Worm (Caenorhabditis elegans) whole organism, late embryonic: ENCODE data around the gene B0303.4.

Experiments
- C08G9.2 ChIP-seq: sonication (generic microtip); optimal IDR thresholded peaks from 2 replicates; lab custom pipeline; 2016; ENCODE audit warnings: mild to moderate bottlenecking, missing genetic modification characterization, moderate library complexity, missing compliant biosample characterization
- F13H6.1 ChIP-seq: sonication (generic microtip); optimal IDR thresholded peaks from 2 replicates; lab custom pipeline; 2016; ENCODE audit warnings: missing genetic modification characterization, missing compliant biosample characterization
- K02D7.2 ChIP-seq: sonication (generic microtip); optimal IDR thresholded peaks from 2 replicates; lab custom pipeline; 2017; ENCODE audit warnings: mild to moderate bottlenecking, missing genetic modification characterization, missing compliant biosample characterization
- K09A11.1 ChIP-seq: sonication (generic microtip); optimal IDR thresholded peaks from 2 replicates; lab custom pipeline; 2017; ENCODE audit warnings: antibody characterized with exemption, mild to moderate bottlenecking, missing genetic modification characterization, missing compliant biosample characterization; ENCODE audit not compliant: insufficient read depth
- T23F11.4 ChIP-seq: fragments of 200-800 bp; sonication (Bioruptor generic); optimal IDR thresholded peaks from 2 replicates; lab custom pipeline; 2018; ENCODE audit warnings: mild to moderate bottlenecking, missing genetic modification characterization, missing compliant biosample characterization
- ama-1 ChIP-seq: fragments of 150-350 bp; optimal IDR thresholded peaks from 2 replicates; lab custom pipeline; 2014
- ceh-14 ChIP-seq: sonication (generic microtip); optimal IDR thresholded peaks from 2 replicates; lab custom pipeline; 2016; ENCODE audit warnings: missing genotype, missing genetic modification characterization, missing compliant biosample characterization
- ceh-18 ChIP-seq: sonication (generic microtip); optimal IDR thresholded peaks from 2 replicates; lab custom pipeline; 2016; ENCODE audit warnings: missing genetic modification characterization, missing compliant biosample characterization
- ceh-19 ChIP-seq: fragments of 200-800 bp; sonication (Bioruptor generic); optimal IDR thresholded peaks from 2 replicates; lab custom pipeline; 2018; ENCODE audit warnings: mild to moderate bottlenecking, missing genetic modification characterization, missing compliant biosample characterization
- ceh-22 ChIP-seq: sonication (generic microtip); optimal IDR thresholded peaks from 2 replicates; lab custom pipeline; 2017; ENCODE audit warnings: missing biosample characterization, missing genetic modification characterization
- ceh-24 ChIP-seq: sonication (generic microtip); optimal IDR thresholded peaks from 2 replicates; lab custom pipeline; 2016; ENCODE audit warnings: mild to moderate bottlenecking, missing genetic modification characterization, missing compliant biosample characterization
- ceh-30 ChIP-seq: fragments of 150-350 bp; optimal IDR thresholded peaks from 2 replicates; lab custom pipeline; 2014; ENCODE audit warnings: missing biosample characterization, missing genetic modification characterization
- ceh-31 ChIP-seq: sonication (generic microtip); optimal IDR thresholded peaks from 2 replicates; lab custom pipeline; 2016; ENCODE audit warnings: missing genetic modification characterization, missing compliant biosample characterization
- ceh-34 ChIP-seq: sonication (generic microtip); optimal IDR thresholded peaks from 2 replicates; lab custom pipeline; 2016; ENCODE audit warnings: mild to moderate bottlenecking, missing genetic modification characterization, missing compliant biosample characterization
- ceh-45 ChIP-seq: fragments of 200-800 bp; sonication (Bioruptor generic); IDR thresholded peaks from 2 replicates; pipeline ENCODE4 v1.3.6; 2022; ENCODE audit warnings: missing genetic modification reagents, missing genetic modification characterization, missing compliant biosample characterization
- ceh-48 ChIP-seq: sonication (generic microtip); optimal IDR thresholded peaks from 2 replicates; lab custom pipeline; 2016; ENCODE audit warnings: missing genetic modification characterization, inconsistent platforms, missing compliant biosample characterization
- ceh-6 ChIP-seq: fragments of 200-800 bp; sonication (Bioruptor generic); optimal IDR thresholded peaks from 2 replicates; lab custom pipeline; 2018; ENCODE audit warnings: mild to moderate bottlenecking, missing genetic modification characterization, missing compliant biosample characterization
- ceh-9 ChIP-seq: sonication (generic microtip); optimal IDR thresholded peaks from 2 replicates; lab custom pipeline; 2016; ENCODE audit warnings: mild to moderate bottlenecking, missing genetic modification characterization, inconsistent platforms, missing compliant biosample characterization
- che-1 ChIP-seq: sonication (generic microtip); optimal IDR thresholded peaks from 2 replicates; lab custom pipeline; 2016; ENCODE audit warnings: mild to moderate bottlenecking, missing genetic modification characterization, missing compliant biosample characterization
- dve-1 ChIP-seq: sonication (generic microtip); optimal IDR thresholded peaks from 2 replicates; lab custom pipeline; 2017; ENCODE audit warnings: antibody characterized with exemption, mild to moderate bottlenecking, missing genetic modification characterization, missing compliant biosample characterization
- elt-2 ChIP-seq: sonication (generic microtip); optimal IDR thresholded peaks from 2 replicates; lab custom pipeline; 2016; ENCODE audit warnings: missing genetic modification reagents, missing genetic modification characterization, missing compliant biosample characterization
- elt-4 ChIP-seq: sonication (generic microtip); optimal IDR thresholded peaks from 2 replicates; lab custom pipeline; 2016; ENCODE audit warnings: missing genetic modification characterization, missing compliant biosample characterization
- fax-1 ChIP-seq: sonication (generic microtip); optimal IDR thresholded peaks from 2 replicates; lab custom pipeline; 2016; ENCODE audit warnings: missing genotype, missing genetic modification characterization, missing compliant biosample characterization
- fkh-10 ChIP-seq: fragments of 150-350 bp; optimal IDR thresholded peaks from 2 replicates; lab custom pipeline; 2014; ENCODE audit warnings: missing biosample characterization, missing genetic modification reagents, missing genetic modification characterization
- hlh-13 ChIP-seq: fragments of 200-800 bp; sonication (Bioruptor generic); optimal IDR thresholded peaks from 2 replicates; lab custom pipeline; 2018; ENCODE audit warnings: mild to moderate bottlenecking, missing genetic modification characterization, missing compliant biosample characterization
- hlh-15 ChIP-seq: sonication (generic microtip); optimal IDR thresholded peaks from 2 replicates; lab custom pipeline; 2016; ENCODE audit warnings: missing genetic modification characterization, missing compliant biosample characterization
- hlh-30 ChIP-seq: sonication (generic microtip); optimal IDR thresholded peaks from 2 replicates; lab custom pipeline; 2017; ENCODE audit warnings: antibody characterized with exemption, missing genetic modification characterization, missing compliant biosample characterization; ENCODE audit not compliant: insufficient read depth
- hlh-6 ChIP-seq: sonication (generic microtip); optimal IDR thresholded peaks from 2 replicates; lab custom pipeline; 2016; ENCODE audit warnings: missing genotype, missing genetic modification characterization, missing compliant biosample characterization
- hlh-8 ChIP-seq: sonication (generic microtip); optimal IDR thresholded peaks from 2 replicates; lab custom pipeline; 2016; ENCODE audit warnings: missing genotype, missing genetic modification characterization, missing compliant biosample characterization
- nfya-1 ChIP-seq: sonication (generic microtip); optimal IDR thresholded peaks from 2 replicates; lab custom pipeline; 2017; ENCODE audit warnings: missing genetic modification characterization, mild to moderate bottlenecking, missing compliant biosample characterization, antibody characterized with exemption, moderate library complexity
- nhr-11 ChIP-seq: fragments of 150-350 bp; optimal IDR thresholded peaks from 2 replicates; lab custom pipeline; 2014; ENCODE audit warnings: missing biosample characterization, missing genetic modification characterization
- nhr-232 ChIP-seq: sonication (generic microtip); optimal IDR thresholded peaks from 2 replicates; lab custom pipeline; 2016; ENCODE audit warnings: missing genetic modification characterization, missing compliant biosample characterization
- npax-4 ChIP-seq: sonication (generic microtip); optimal IDR thresholded peaks from 2 replicates; lab custom pipeline; 2016; ENCODE audit warnings: missing genetic modification characterization, missing compliant biosample characterization
- odd-2 ChIP-seq: sonication (generic microtip); optimal IDR thresholded peaks from 2 replicates; lab custom pipeline; 2017; ENCODE audit warnings: antibody characterized with exemption, mild to moderate bottlenecking, missing genetic modification characterization, missing compliant biosample characterization
- pax-1 ChIP-seq: fragments of 150-350 bp; optimal IDR thresholded peaks from 2 replicates; lab custom pipeline; 2014; ENCODE audit warnings: missing biosample characterization, missing genetic modification characterization
- pha-2 ChIP-seq: sonication (generic microtip); optimal IDR thresholded peaks from 2 replicates; lab custom pipeline; 2017; ENCODE audit warnings: mild to moderate bottlenecking, missing genetic modification characterization, missing compliant biosample characterization
- pha-4 ChIP-seq: fragments of 150-350 bp; optimal IDR thresholded peaks from 2 replicates; lab custom pipeline; 2018; ENCODE audit warnings: missing biosample characterization, missing genetic modification reagents, missing genetic modification characterization
- pqm-1 ChIP-seq: sonication (generic microtip); optimal IDR thresholded peaks from 2 replicates; lab custom pipeline; 2016; ENCODE audit warnings: missing genetic modification characterization, missing compliant biosample characterization
- pros-1 ChIP-seq: fragments of 150-350 bp; optimal IDR thresholded peaks from 2 replicates; lab custom pipeline; 2014; ENCODE audit warnings: missing biosample characterization, missing genetic modification reagents, missing genetic modification characterization
- sox-2 ChIP-seq: fragments of 200-800 bp; sonication (Bioruptor generic); IDR thresholded peaks from 2 replicates; pipeline ENCODE4 v1.3.6; 2022; ENCODE audit warnings: missing genetic modification reagents, missing genetic modification characterization, missing compliant biosample characterization
- syd-9 ChIP-seq: sonication (generic microtip); optimal IDR thresholded peaks from 2 replicates; lab custom pipeline; 2016; ENCODE audit warnings: mild to moderate bottlenecking, missing genetic modification characterization, moderate library complexity, missing compliant biosample characterization
- tbx-2 ChIP-seq: sonication (generic microtip); optimal IDR thresholded peaks from 2 replicates; lab custom pipeline; 2016; ENCODE audit warnings: missing genetic modification characterization, missing compliant biosample characterization
- ttx-3 ChIP-seq: sonication (generic microtip); optimal IDR thresholded peaks from 2 replicates; lab custom pipeline; 2016; ENCODE audit warnings: missing genetic modification reagents, missing genetic modification characterization, missing compliant biosample characterization
- unc-3 ChIP-seq, 2 experiments: fragments of 200-800 bp in 1 of 2; sonication (Bioruptor generic) in 1 of 2; sonication (generic microtip) in 1 of 2; conservative IDR thresholded peaks in 1 of 2; optimal IDR thresholded peaks in 1 of 2; 2 replicates each; pipeline versions ENCODE4 v1.3.6 to Lab custom; 2016 to 2022; ENCODE audit warnings: missing compliant biosample characterization in 2 of 2, missing genetic modification characterization in 2 of 2, missing genetic modification reagents in 1 of 2
- unc-55 ChIP-seq: sonication (generic microtip); optimal IDR thresholded peaks from 2 replicates; lab custom pipeline; 2017; ENCODE audit warnings: missing biosample characterization, missing genetic modification reagents, missing genetic modification characterization
- unc-86 ChIP-seq: sonication (generic microtip); optimal IDR thresholded peaks from 2 replicates; lab custom pipeline; 2016; ENCODE audit warnings: missing genetic modification characterization, missing compliant biosample characterization
- ztf-16 ChIP-seq: sonication (generic microtip); optimal IDR thresholded peaks from 2 replicates; lab custom pipeline; 2017; ENCODE audit warnings: missing genetic modification characterization, missing compliant biosample characterization

The B0303.4 gene

DNA sequence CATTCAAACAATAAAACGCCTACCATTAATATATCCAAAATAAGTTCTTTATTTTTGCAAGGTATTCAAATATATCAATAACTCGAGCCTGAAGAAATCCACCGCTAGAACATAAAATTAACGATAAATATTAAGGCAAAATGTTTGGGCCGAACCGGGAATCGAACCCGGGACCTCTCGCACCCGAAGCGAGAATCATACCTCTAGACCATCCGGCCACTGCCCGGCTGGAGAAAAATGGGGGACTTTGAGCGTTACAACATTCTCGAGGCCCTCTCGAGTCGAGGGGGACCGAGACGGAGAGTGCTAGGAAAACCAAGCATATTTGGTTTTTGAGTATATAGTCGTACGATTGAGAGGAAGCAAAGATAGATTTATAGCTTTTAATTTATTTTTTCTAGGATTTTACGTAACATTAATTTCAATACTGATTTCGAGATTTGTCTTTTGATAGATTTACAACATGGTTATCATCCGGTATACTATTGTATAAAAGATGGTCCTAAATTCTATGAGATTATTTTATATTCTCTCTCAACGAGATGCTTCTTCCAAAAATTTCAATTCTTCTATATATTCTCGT, 39.3 kb upstream of the B0303.4 start, which contains the start of gene flp-23 (continued):
- no peak for TF ChIP-seq hlh-30 (tag; lab: Kevin White, UChicago)
- TF ChIP-seq ceh-18 (tag; lab: Kevin White, UChicago) = peak; percentile 39
- peak; percentile 53 for TF ChIP-seq sox-2 (GFP tag; lab: Robert Waterston, UW)
- peak; percentile 60 for TF ChIP-seq npax-4 (tag; lab: Kevin White, UChicago)
- no peak for TF ChIP-seq odd-2 (tag; lab: Kevin White, UChicago)
- TF ChIP-seq ceh-45 = no peak
- TF ChIP-seq ztf-16 (tag; lab: Kevin White, UChicago) = peak; percentile 53
- peak; percentile 34 for TF ChIP-seq ceh-9 (tag; lab: Kevin White, UChicago)
- no peak for TF ChIP-seq elt-4
- no peak for TF ChIP-seq F13H6.1 (tag; lab: Kevin White, UChicago)
- peak; percentile 42 for TF ChIP-seq K02D7.2 (tag; lab: Kevin White, UChicago)
- TF ChIP-seq ceh-14 (tag; lab: Kevin White, UChicago) = peak; percentile 41
- TF ChIP-seq ceh-24 (tag; lab: Kevin White, UChicago) = peak; percentile 10
- TF ChIP-seq hlh-13 (GFP tag; lab: Kevin White, UChicago) = no peak
- TF ChIP-seq ceh-48 (tag; lab: Kevin White, UChicago) = peak; percentile 60
- no peak for TF ChIP-seq pax-1
- peak; percentile 55 for TF ChIP-seq nfya-1 (tag; lab: Kevin White, UChicago)
- no peak for TF ChIP-seq pha-4
- TF ChIP-seq elt-2 = peak; percentile 63
- TF ChIP-seq hlh-15 (tag; lab: Kevin White, UChicago) = peak; percentile 29
- TF ChIP-seq pros-1 (tag; lab: Kevin White, UChicago) = no peak
- no peak for TF ChIP-seq ceh-30 (tag; lab: Kevin White, UChicago)
- TF ChIP-seq T23F11.4 (GFP tag; lab: Kevin White, UChicago) = peak; percentile 51
- TF ChIP-seq hlh-6 (tag; lab: Kevin White, UChicago) = peak; percentile 60
- TF ChIP-seq ceh-22 (tag; lab: Kevin White, UChicago) = no peak
- TF ChIP-seq pqm-1 = peak; percentile 17
- peak; percentile 74 for TF ChIP-seq pha-2
- peak; percentile 6 for TF ChIP-seq syd-9 (tag; lab: Kevin White, UChicago)
- TF ChIP-seq che-1 (tag; lab: Kevin White, UChicago) = peak; percentile 79
- peak; percentile 56 for TF ChIP-seq K09A11.1 (tag; lab: Kevin White, UChicago)
- peak; percentile 65; the same call in 1 of the 2 replicates for TF ChIP-seq unc-3 (GFP tag; conservative IDR thresholded peaks at IDR 0.05; lab: Robert Waterston, UW)
- peak; percentile 23 for TF ChIP-seq unc-3 (tag; optimal IDR thresholded peaks at IDR 0.05; lab: Kevin White, UChicago)
- TF ChIP-seq unc-55 = no peak
- peak; percentile 69 for TF ChIP-seq nhr-232
- TF ChIP-seq ama-1 = no peak
- peak; percentile 59 for TF ChIP-seq ceh-6
- peak; percentile 60 for TF ChIP-seq fax-1 (tag; lab: Kevin White, UChicago)
- TF ChIP-seq nhr-11 (tag; lab: Kevin White, UChicago) = no peak
- no peak for TF ChIP-seq fkh-10 (GFP tag; lab: Kevin White, UChicago)
- TF ChIP-seq tbx-2 (tag; lab: Kevin White, UChicago) = peak; percentile 70
- peak; percentile 57 for TF ChIP-seq ceh-31 (tag; lab: Kevin White, UChicago)
- peak; percentile 65 for TF ChIP-seq ceh-34 (tag; lab: Kevin White, UChicago)
- TF ChIP-seq unc-86 (tag; lab: Kevin White, UChicago) = peak; percentile 63
- TF ChIP-seq ceh-19 (GFP tag; lab: Kevin White, UChicago) = peak; percentile 64
- TF ChIP-seq hlh-8 (tag; lab: Kevin White, UChicago) = no peak
- peak; percentile 57 for TF ChIP-seq ttx-3 (tag; lab: Kevin White, UChicago)
- TF ChIP-seq dve-1 (tag; lab: Kevin White, UChicago) = peak; percentile 62
- peak; percentile 39 for TF ChIP-seq C08G9.2 (tag; lab: Kevin White, UChicago)
